Worm (Caenorhabditis elegans): ENCODE results near the gene F23H12.3.

DNA sequence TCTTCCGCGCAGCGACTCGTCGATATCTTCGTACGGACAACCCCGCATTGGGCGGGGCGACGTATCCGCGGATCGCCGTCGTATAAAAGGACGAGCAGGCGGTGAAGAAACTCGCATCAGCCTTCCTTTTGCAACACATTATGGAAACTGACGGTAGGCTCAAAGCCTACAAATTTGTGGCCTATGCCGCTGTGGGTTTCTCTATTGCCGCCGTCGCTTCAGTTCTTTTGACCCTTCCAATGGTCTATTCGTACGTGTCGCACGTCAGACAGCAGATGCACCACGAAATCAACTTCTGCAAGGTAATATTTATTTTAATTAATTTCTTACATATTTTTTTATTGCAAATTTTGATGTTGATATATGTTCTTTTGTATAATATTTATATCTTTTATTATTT is 7.9 kb downstream of the F23H12.3 start:
- TF ChIP-seq php-3 (GFP tag; IDR thresholded peaks at IDR 0.05) (no peak), zag-1 (tag; optimal IDR thresholded peaks at IDR 0.05) (no peak), pha-4 (GFP tag; IDR thresholded peaks at IDR 0.05) (no peak), pha-4 (tag; optimal IDR thresholded peaks at IDR 0.05) (no peak), daf-16 (GFP tag; optimal IDR thresholded peaks at IDR 0.05) (no peak), daf-16 (tag; optimal IDR thresholded peaks at IDR 0.05) (no peak), madf-9 (GFP tag; conservative IDR thresholded peaks at IDR 0.05) (no peak), nhr-11 (tag; optimal IDR thresholded peaks at IDR 0.05) (no peak), unc-62 (GFP tag; optimal IDR thresholded peaks at IDR 0.05 in 1 of 2) (no peak), unc-62 (tag; optimal IDR thresholded peaks at IDR 0.05) (no peak), nhr-77 (tag; optimal IDR thresholded peaks at IDR 0.05) (no peak), T26A8.4 (GFP tag; IDR thresholded peaks at IDR 0.05) (no peak), ztf-7 (tag; optimal IDR thresholded peaks at IDR 0.05) (no peak)
